Fruit fly (Drosophila melanogaster) whole organism, embryonic: Measurements from ENCODE around the gene stg1.
A peak's percentile ranks its signal among the peaks of the same experiment; 100 is the strongest.

Experiments used
- CG7963 ChIP-seq: fragments of 200-800 bp; sonication (Bioruptor generic); IDR thresholded peaks from 3 replicates; pipeline ENCODE4 v1.3.6; 2022; ENCODE audit warnings: missing biosample characterization, missing genetic modification characterization; ENCODE audit not compliant: partially characterized antibody
- chn ChIP-seq: fragments of 200-800 bp; sonication (Bioruptor generic); optimal IDR thresholded peaks from 2 replicates; lab custom pipeline; 2016; ENCODE audit warnings: missing biosample characterization, missing genetic modification characterization

DNA sequence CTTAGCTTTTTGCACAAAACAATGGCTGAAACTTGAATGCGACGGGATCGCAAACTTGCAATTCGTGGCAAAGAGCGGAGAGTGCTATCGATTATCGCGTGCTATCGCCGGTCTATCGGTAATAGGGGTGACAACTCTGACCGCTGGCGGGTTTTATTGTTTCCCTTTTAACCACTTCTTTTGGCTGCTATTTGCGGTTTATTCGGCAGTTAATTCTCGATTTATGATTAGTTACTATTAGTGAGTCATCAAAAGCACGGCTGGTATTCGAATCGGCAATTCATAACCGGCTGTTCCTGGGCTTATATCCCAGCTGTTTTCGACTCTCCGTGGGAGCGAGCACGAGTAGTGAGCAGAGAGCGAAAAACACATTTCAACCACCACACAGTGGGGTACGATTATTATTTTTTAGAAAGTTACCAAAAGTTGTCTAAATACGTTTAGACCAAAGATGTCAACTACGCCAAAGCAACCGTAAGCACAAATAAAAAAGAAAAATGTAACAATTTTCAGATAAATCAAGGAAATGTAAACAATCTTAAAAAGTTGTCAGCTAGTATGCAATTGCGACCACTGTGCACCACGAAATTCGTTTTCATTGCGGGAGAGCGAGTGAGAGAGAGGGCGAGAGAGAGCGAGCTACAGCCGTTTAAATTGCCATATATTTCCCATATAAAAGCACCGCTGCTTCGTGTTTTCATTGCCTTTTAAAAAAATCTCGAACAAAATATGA is 39.6 kb upstream of the stg1 start, which contains the start of the genes Stt3A and bves:
- peak; percentile 99 for TF ChIP-seq chn (GFP tag; lab: Kevin White, UChicago)
- no peak; the same call in 1 of the 3 replicates for TF ChIP-seq CG7963 (GFP tag; lab: Robert Waterston, UW)
